Worm (Caenorhabditis elegans) whole organism, L3 larva: Measurements from ENCODE around the gene F42H10.3.

ENCODE experiments used
- ceh-16 ChIP-seq: sonication (generic microtip); optimal IDR thresholded peaks from 2 replicates; lab custom pipeline; 2017; ENCODE audit warnings: missing biosample characterization, missing genetic modification characterization
- ceh-28 ChIP-seq: fragments of 150-350 bp; optimal IDR thresholded peaks from 2 replicates; lab custom pipeline; 2014; ENCODE audit warnings: missing biosample characterization, missing genetic modification reagents, missing genetic modification characterization
- ceh-9 ChIP-seq: sonication (generic microtip); optimal IDR thresholded peaks from 2 replicates; lab custom pipeline; 2018; ENCODE audit warnings: missing biosample characterization, missing genetic modification characterization
- daf-12 ChIP-seq: fragments of 150-350 bp; optimal IDR thresholded peaks from 2 replicates; lab custom pipeline; 2014; ENCODE audit warnings: missing biosample characterization, missing genetic modification reagents, missing genetic modification characterization
- egl-27 ChIP-seq: sonication (generic microtip); optimal IDR thresholded peaks from 4 replicates; lab custom pipeline; 2017; ENCODE audit warnings: missing biosample characterization, missing genetic modification reagents, missing genetic modification characterization
- egl-5 ChIP-seq: fragments of 150-350 bp; optimal IDR thresholded peaks from 2 replicates; lab custom pipeline; 2017; ENCODE audit warnings: missing biosample characterization, missing genetic modification reagents, missing genetic modification characterization, inconsistent platforms
- elt-1 ChIP-seq: fragments of 150-350 bp; optimal IDR thresholded peaks from 2 replicates; lab custom pipeline; 2014; ENCODE audit warnings: missing biosample characterization, missing genetic modification characterization
- elt-2 ChIP-seq: sonication (generic microtip); optimal IDR thresholded peaks from 2 replicates; lab custom pipeline; 2016; ENCODE audit warnings: missing genetic modification reagents, mild to moderate bottlenecking, missing genetic modification characterization, missing compliant biosample characterization
- eor-1 ChIP-seq, 2 experiments: fragments of 150-350 bp; optimal IDR thresholded peaks; 2 replicates each; lab custom pipeline; 2014 to 2018; ENCODE audit warnings: missing biosample characterization in 2 of 2, missing genetic modification characterization in 2 of 2
- fkh-2 ChIP-seq: fragments of 150-350 bp; optimal IDR thresholded peaks from 2 replicates; lab custom pipeline; 2014; ENCODE audit warnings: missing biosample characterization, missing genetic modification reagents, missing genetic modification characterization
- hmg-11 ChIP-seq: sonication (generic microtip); optimal IDR thresholded peaks from 2 replicates; lab custom pipeline; 2016; ENCODE audit warnings: missing genetic modification characterization, missing compliant biosample characterization
- jun-1 ChIP-seq: fragments of 150-350 bp; optimal IDR thresholded peaks from 2 replicates; lab custom pipeline; 2014; ENCODE audit warnings: missing biosample characterization, missing genetic modification reagents, missing genetic modification characterization
- lin-15B ChIP-seq: fragments of 150-350 bp; optimal IDR thresholded peaks from 2 replicates; lab custom pipeline; 2014; ENCODE audit warnings: missing biosample characterization, missing genetic modification characterization
- lin-39 ChIP-seq: fragments of 150-350 bp; optimal IDR thresholded peaks from 2 replicates; lab custom pipeline; 2018; ENCODE audit warnings: missing biosample characterization, missing genetic modification reagents, missing genetic modification characterization
- lsy-12 ChIP-seq: sonication (generic microtip); optimal IDR thresholded peaks from 2 replicates; lab custom pipeline; 2016; ENCODE audit warnings: mild to moderate bottlenecking, missing genetic modification characterization, missing compliant biosample characterization
- mdl-1 ChIP-seq: fragments of 150-350 bp; optimal IDR thresholded peaks from 2 replicates; lab custom pipeline; 2014; ENCODE audit warnings: missing biosample characterization, missing genetic modification characterization
- mml-1 ChIP-seq: fragments of 150-350 bp; sonication (generic microtip); optimal IDR thresholded peaks from 3 replicates; lab custom pipeline; 2014; ENCODE audit warnings: missing biosample characterization, missing genetic modification characterization
- nfya-1 ChIP-seq: sonication (generic microtip); optimal IDR thresholded peaks from 2 replicates; lab custom pipeline; 2017; ENCODE audit warnings: missing genetic modification characterization, mild to moderate bottlenecking, missing compliant biosample characterization, antibody characterized with exemption, moderate library complexity; ENCODE audit not compliant: insufficient read depth
- nhr-11 ChIP-seq: fragments of 150-350 bp; optimal IDR thresholded peaks from 2 replicates; lab custom pipeline; 2014; ENCODE audit warnings: missing biosample characterization, missing genetic modification characterization
- nhr-23 ChIP-seq: fragments of 150-350 bp; optimal IDR thresholded peaks from 2 replicates; lab custom pipeline; 2014; ENCODE audit warnings: missing biosample characterization, missing genetic modification reagents, missing genetic modification characterization
- nhr-25 ChIP-seq: sonication (generic microtip); optimal IDR thresholded peaks from 2 replicates; lab custom pipeline; 2017; ENCODE audit warnings: missing biosample characterization, missing genetic modification characterization
- nhr-28 ChIP-seq: fragments of 150-350 bp; optimal IDR thresholded peaks from 2 replicates; lab custom pipeline; 2014; ENCODE audit warnings: missing biosample characterization, missing genetic modification characterization
- nhr-76 ChIP-seq: fragments of 150-350 bp; sonication (generic microtip); optimal IDR thresholded peaks from 5 replicates; lab custom pipeline; 2014; ENCODE audit warnings: missing biosample characterization, missing genetic modification characterization
- pha-4 ChIP-seq: fragments of 150-350 bp; optimal IDR thresholded peaks from 2 replicates; lab custom pipeline; 2014; ENCODE audit warnings: missing biosample characterization, missing genetic modification reagents, missing genetic modification characterization
- pqm-1 ChIP-seq: fragments of 150-350 bp; optimal IDR thresholded peaks from 2 replicates; lab custom pipeline; 2017; ENCODE audit warnings: missing biosample characterization, missing genetic modification characterization, inconsistent platforms
- sea-2 ChIP-seq: fragments of 150-350 bp; sonication (generic microtip); optimal IDR thresholded peaks from 4 replicates; lab custom pipeline; 2014; ENCODE audit warnings: missing biosample characterization, missing genetic modification reagents, missing genetic modification characterization
- skn-1 ChIP-seq: fragments of 150-350 bp; optimal IDR thresholded peaks from 2 replicates; lab custom pipeline; 2014; ENCODE audit warnings: missing biosample characterization, missing genetic modification characterization
- snpc-4 ChIP-seq: fragments of 150-350 bp; optimal IDR thresholded peaks from 2 replicates; lab custom pipeline; 2014; ENCODE audit warnings: missing biosample characterization, missing genetic modification characterization
- tbx-2 ChIP-seq: sonication (generic microtip); optimal IDR thresholded peaks from 2 replicates; lab custom pipeline; 2016; ENCODE audit warnings: mild to moderate bottlenecking, missing genetic modification characterization, missing compliant biosample characterization
- unc-39 ChIP-seq: sonication (generic microtip); optimal IDR thresholded peaks from 4 replicates; lab custom pipeline; 2017; ENCODE audit warnings: missing biosample characterization, missing genetic modification characterization
- zag-1 ChIP-seq: fragments of 150-350 bp; optimal IDR thresholded peaks from 2 replicates; lab custom pipeline; 2014; ENCODE audit warnings: missing biosample characterization, missing genetic modification characterization
- ztf-11 ChIP-seq: fragments of 150-350 bp; optimal IDR thresholded peaks from 2 replicates; lab custom pipeline; 2014; ENCODE audit warnings: missing biosample characterization, missing genetic modification characterization
- ztf-4 ChIP-seq: fragments of 150-350 bp; optimal IDR thresholded peaks from 2 replicates; lab custom pipeline; 2014; ENCODE audit warnings: missing biosample characterization, missing genetic modification characterization

Gene F42H10.3

ce11 chrIII:8461410-8461809, 22.5 kb upstream of the F42H10.3 start:
- TF ChIP-seq mml-1 (no peak), egl-27 (tag; lab: Kevin White, UChicago) (no peak), nfya-1 (tag; lab: Kevin White, UChicago) (peak; percentile 99)
- TF ChIP-seq, all 47 proteins: peak for 1

ce11 chrIII:8466735-8467134, 17.2 kb upstream of the F42H10.3 start, which contains the start of gene mig-39:
mig-39 (plus strand) TSS chrIII:8467035.
- TF ChIP-seq zag-1 (tag; lab: Kevin White, UChicago) (no peak), skn-1 (no peak), ceh-28 (no peak), daf-12 (tag; lab: Kevin White, UChicago) (no peak), egl-27 (tag; lab: Kevin White, UChicago) (no peak), ceh-16 (tag; lab: Kevin White, UChicago) (no peak)

ce11 chrIII:8467520-8467919, 16.4 kb upstream of the F42H10.3 start:
- no peak for TF ChIP-seq hmg-11 (tag; lab: Kevin White, UChicago)
- TF ChIP-seq snpc-4 (tag; lab: Kevin White, UChicago) = no peak
- TF ChIP-seq lsy-12 = no peak
- TF ChIP-seq nhr-11 (tag; lab: Kevin White, UChicago) = no peak
- no peak for TF ChIP-seq zag-1 (tag; lab: Kevin White, UChicago)
- TF ChIP-seq ceh-16 (tag; lab: Kevin White, UChicago) = no peak
- TF ChIP-seq tbx-2 (tag; lab: Kevin White, UChicago) = no peak
- no peak for TF ChIP-seq ceh-28
- TF ChIP-seq unc-39 (tag; lab: Kevin White, UChicago) = no peak
- no peak for TF ChIP-seq jun-1

DNA sequence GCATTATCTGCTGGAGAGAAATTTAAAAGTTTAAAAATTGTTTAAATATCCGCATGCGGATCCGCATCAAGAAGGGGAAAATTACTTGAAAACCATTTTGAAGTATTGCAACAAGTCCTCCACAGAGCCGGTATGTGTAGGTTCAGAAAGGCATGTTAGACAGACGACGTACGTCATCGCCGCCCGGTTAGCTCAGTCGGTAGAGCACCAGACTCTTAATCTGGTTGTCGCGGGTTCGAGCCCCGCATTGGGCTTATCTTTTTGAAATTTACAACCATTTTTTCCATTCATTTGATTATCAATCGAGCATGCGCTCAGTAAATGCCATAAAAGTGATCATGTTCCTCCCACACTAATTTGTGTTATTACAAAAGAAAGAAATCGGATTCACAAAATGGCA, 10.7 kb upstream of the F42H10.3 start:
- TF ChIP-seq daf-12 (tag; lab: Kevin White, UChicago) (no peak), pha-4 (no peak), lin-39 (tag; lab: Kevin White, UChicago) (no peak), sea-2 (GFP tag; lab: Kevin White, UChicago) (no peak), nfya-1 (tag; lab: Kevin White, UChicago) (no peak), hmg-11 (tag; lab: Kevin White, UChicago) (no peak), nhr-25 (no peak), elt-2 (tag; lab: Kevin White, UChicago) (no peak), lsy-12 (no peak), eor-1 (tag; optimal IDR thresholded peaks at IDR 0.05; lab: Kevin White, UChicago) (no peak), egl-27 (tag; lab: Kevin White, UChicago) (no peak), fkh-2 (no peak), nhr-76 (no peak), elt-1 (tag; lab: Kevin White, UChicago) (no peak), egl-5 (tag; lab: Kevin White, UChicago) (no peak), mdl-1 (no peak), unc-39 (tag; lab: Kevin White, UChicago) (no peak), ztf-11 (tag; lab: Kevin White, UChicago) (no peak), ceh-9 (no peak), nhr-11 (tag; lab: Kevin White, UChicago) (no peak)

ce11 chrIII:8479322-8479864, 4.6 kb upstream of the F42H10.3 start:
- TF ChIP-seq nhr-23 (tag; lab: Kevin White, UChicago) = no peak
- TF ChIP-seq pqm-1 = peak; percentile 72
- no peak for TF ChIP-seq fkh-2
- TF ChIP-seq ztf-4 (tag; lab: Kevin White, UChicago) = no peak
- TF ChIP-seq unc-39 (tag; lab: Kevin White, UChicago) = no peak
- TF ChIP-seq skn-1 = no peak
- TF ChIP-seq ceh-16 (tag; lab: Kevin White, UChicago) = no peak
- no peak for TF ChIP-seq mdl-1
- no peak for TF ChIP-seq ceh-28
- no peak for TF ChIP-seq nhr-25
- TF ChIP-seq snpc-4 (tag; lab: Kevin White, UChicago) = no peak
- no peak for TF ChIP-seq lin-15B
- TF ChIP-seq nhr-28 (tag; lab: Kevin White, UChicago) = no peak
- peak; percentile 82 for TF ChIP-seq elt-2 (tag; lab: Kevin White, UChicago)
- TF ChIP-seq ceh-9 = no peak
- no peak for TF ChIP-seq tbx-2 (tag; lab: Kevin White, UChicago)
